Worm (Caenorhabditis elegans): ENCODE measurements around the gene col-180.

Gene col-180

DNA sequence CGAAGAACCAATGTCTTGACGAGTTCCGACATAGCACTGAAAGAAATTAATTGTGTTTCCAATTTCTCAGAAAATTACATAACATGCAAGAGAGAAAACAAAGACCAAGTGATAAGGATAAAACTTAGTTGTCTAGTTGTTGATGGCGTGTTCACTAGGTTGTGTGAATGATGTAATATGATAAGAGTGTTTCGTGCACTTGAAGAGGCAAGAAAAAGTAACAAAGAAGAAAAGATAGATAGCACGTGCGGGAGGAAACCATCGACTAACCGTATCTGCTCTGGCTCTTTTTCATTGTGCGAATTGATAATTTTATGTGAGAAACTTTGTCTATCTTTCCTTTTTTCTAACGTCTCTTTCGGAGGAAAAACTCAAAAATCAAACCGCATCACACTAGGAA, 50.5 kb downstream of the col-180 start, which contains the start of gene sfxn-1.5 (continued):
- TF ChIP-seq fkh-4 (tag; optimal IDR thresholded peaks at IDR 0.05; ENCODE audit: borderline replicate concordance) (no peak), lin-35 (GFP tag; optimal IDR thresholded peaks at IDR 0.05) (peak in 1 of 2 experiments; percentile 43), irx-1 (tag; optimal IDR thresholded peaks at IDR 0.05) (no peak), pag-3 (tag; optimal IDR thresholded peaks at IDR 0.05; ENCODE audit: borderline replicate concordance, insufficient read depth) (no peak), ces-1 (GFP tag; optimal IDR thresholded peaks at IDR 0.05) (no peak), sox-4 (tag; optimal IDR thresholded peaks at IDR 0.05) (no peak), zip-4 (GFP tag; optimal IDR thresholded peaks at IDR 0.05) (no peak), nhr-77 (tag; optimal IDR thresholded peaks at IDR 0.05) (no peak), ceh-88 (GFP tag; IDR thresholded peaks at IDR 0.05) (no peak), mab-9 (GFP tag; IDR thresholded peaks at IDR 0.05) (no peak), ceh-8 (GFP tag; optimal IDR thresholded peaks at IDR 0.05) (no peak), snpc-4 (tag; optimal IDR thresholded peaks at IDR 0.05) (no peak)

All from whole organism, L1 larva.